Worm (Caenorhabditis elegans) whole organism, mixed stage, embryonic: ENCODE data around the gene lin-18.

Experiments used
- ceh-39 ChIP-seq: fragments of 150-350 bp; optimal IDR thresholded peaks from 2 replicates; lab custom pipeline; 2014; ENCODE audit warnings: missing biosample characterization, missing genetic modification characterization
- ces-1 ChIP-seq: fragments of 150-350 bp; optimal IDR thresholded peaks from 2 replicates; lab custom pipeline; 2014; ENCODE audit warnings: missing biosample characterization, missing genetic modification reagents, missing genetic modification characterization
- drap-1 ChIP-seq: fragments of 200-800 bp; sonication (Bioruptor generic); optimal IDR thresholded peaks from 3 replicates; lab custom pipeline; 2018; ENCODE audit warnings: mild to moderate bottlenecking, missing genetic modification characterization, missing compliant biosample characterization
- mep-1 ChIP-seq: fragments of 150-350 bp; optimal IDR thresholded peaks from 2 replicates; lab custom pipeline; 2017; ENCODE audit warnings: missing biosample characterization, missing genetic modification reagents, missing genetic modification characterization, inconsistent platforms
- mls-2 ChIP-seq: sonication (generic microtip); optimal IDR thresholded peaks from 2 replicates; lab custom pipeline; 2016; ENCODE audit warnings: mild to moderate bottlenecking, missing genetic modification characterization, moderate library complexity, missing compliant biosample characterization
- nhr-237 ChIP-seq: fragments of 150-350 bp; optimal IDR thresholded peaks from 2 replicates; lab custom pipeline; 2014; ENCODE audit warnings: missing biosample characterization, missing genetic modification characterization
- nhr-28 ChIP-seq: fragments of 150-350 bp; optimal IDR thresholded peaks from 2 replicates; lab custom pipeline; 2014; ENCODE audit warnings: missing biosample characterization, missing genetic modification characterization
- snpc-4 ChIP-seq: fragments of 150-350 bp; optimal IDR thresholded peaks from 2 replicates; lab custom pipeline; 2014; ENCODE audit warnings: missing biosample characterization, missing genetic modification characterization
- unc-62 ChIP-seq: fragments of 150-350 bp; optimal IDR thresholded peaks from 2 replicates; lab custom pipeline; 2014; ENCODE audit warnings: missing biosample characterization, missing genetic modification reagents, missing genetic modification characterization

DNA sequence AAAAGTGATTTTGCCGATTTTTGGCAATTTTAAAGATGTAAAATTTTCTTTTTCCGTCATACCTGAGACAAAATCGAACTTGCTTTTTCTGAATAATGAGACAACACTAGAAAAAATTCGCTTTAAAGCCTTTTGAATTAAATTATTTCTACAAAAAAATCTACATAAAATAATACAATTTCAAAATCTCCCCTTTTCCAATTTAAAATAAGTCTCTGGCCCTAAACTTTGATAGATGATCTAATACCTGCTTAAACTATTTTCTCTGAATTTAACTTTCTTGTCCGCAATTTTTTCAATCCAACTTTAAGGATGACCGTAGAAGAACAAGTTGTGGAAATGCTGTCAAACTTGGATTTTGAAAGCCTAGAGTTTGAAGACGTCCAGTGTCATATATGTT is 44.9 kb downstream of the lin-18 start, which contains the start of gene R02E12.12:
- no peak for TF ChIP-seq ceh-39 (tag; lab: Kevin White, UChicago)
- no peak for TF ChIP-seq nhr-28 (tag; lab: Kevin White, UChicago)
- no peak for TF ChIP-seq nhr-237 (tag; lab: Kevin White, UChicago)
- TF ChIP-seq mls-2 (tag; lab: Kevin White, UChicago): no peak
- no peak for TF ChIP-seq mep-1 (tag; lab: Kevin White, UChicago)
- TF ChIP-seq snpc-4: no peak
- TF ChIP-seq drap-1 (GFP tag; lab: Kevin White, UChicago): no peak
- no peak for TF ChIP-seq ces-1 (GFP tag; lab: Kevin White, UChicago)
- TF ChIP-seq unc-62 (GFP tag; lab: Kevin White, UChicago): no peak
